Fruit fly (Drosophila melanogaster) whole organism, adult: ENCODE measurements around the gene CG17211.

Source experiments
- CG11617 ChIP-seq: fragments of 200-800 bp; sonication (Bioruptor generic); optimal IDR thresholded peaks from 2 replicates; lab custom pipeline; 2017; ENCODE audit warnings: mild to moderate bottlenecking, missing biosample characterization, missing genetic modification reagents, missing genetic modification characterization
- CG12768 ChIP-seq: fragments of 200-800 bp; sonication (Bioruptor generic); optimal IDR thresholded peaks from 2 replicates; lab custom pipeline; 2017; ENCODE audit warnings: missing biosample characterization, missing genetic modification characterization, mild to moderate bottlenecking, moderate library complexity, missing genetic modification reagents
- CG14711 ChIP-seq: fragments of 200-800 bp; sonication (Bioruptor generic); optimal IDR thresholded peaks from 2 replicates; lab custom pipeline; 2018; ENCODE audit warnings: missing biosample characterization, mild to moderate bottlenecking, missing genetic modification characterization, moderate library complexity
- CG1620 ChIP-seq: fragments of 200-800 bp; sonication (Bioruptor generic); optimal IDR thresholded peaks from 2 replicates; lab custom pipeline; 2016; ENCODE audit warnings: missing biosample characterization, missing genetic modification characterization
- CG33017 ChIP-seq: fragments of 200-800 bp; sonication (Bioruptor generic); optimal IDR thresholded peaks from 2 replicates; lab custom pipeline; 2018; ENCODE audit warnings: missing biosample characterization, mild to moderate bottlenecking, missing genetic modification characterization, moderate library complexity
- CG5204 ChIP-seq: fragments of 200-800 bp; sonication (Bioruptor generic); optimal IDR thresholded peaks from 2 replicates; lab custom pipeline; 2016; ENCODE audit warnings: missing biosample characterization, missing genetic modification characterization
- CG7045 ChIP-seq: fragments of 200-800 bp; sonication (Bioruptor generic); optimal IDR thresholded peaks from 2 replicates; lab custom pipeline; 2017; ENCODE audit warnings: missing biosample characterization, mild to moderate bottlenecking, missing genetic modification characterization
- CG7101 ChIP-seq: fragments of 200-800 bp; sonication (Bioruptor generic); optimal IDR thresholded peaks from 2 replicates; lab custom pipeline; 2018; ENCODE audit warnings: missing biosample characterization, mild to moderate bottlenecking, missing genetic modification characterization, moderate library complexity
- Clk ChIP-seq: fragments of 200-800 bp; sonication (Bioruptor generic); optimal IDR thresholded peaks from 2 replicates; lab custom pipeline; 2017; ENCODE audit warnings: missing biosample characterization, missing genetic modification characterization
- Crg-1 ChIP-seq: fragments of 200-800 bp; sonication (Bioruptor generic); optimal IDR thresholded peaks from 2 replicates; lab custom pipeline; 2016; ENCODE audit warnings: missing biosample characterization, missing genetic modification characterization
- Hr96 ChIP-seq: fragments of 200-800 bp; sonication (Bioruptor generic); optimal IDR thresholded peaks from 2 replicates; lab custom pipeline; 2016; ENCODE audit warnings: missing biosample characterization, missing genetic modification characterization
- Mnt ChIP-seq: fragments of 200-800 bp; sonication (Bioruptor generic); optimal IDR thresholded peaks from 2 replicates; lab custom pipeline; 2016; ENCODE audit warnings: missing biosample characterization, mild to moderate bottlenecking, missing genetic modification characterization
- bab1 ChIP-seq: fragments of 200-800 bp; sonication (Bioruptor generic); optimal IDR thresholded peaks from 3 replicates; lab custom pipeline; 2019; ENCODE audit warnings: missing biosample characterization, mild to moderate bottlenecking, missing genetic modification characterization, moderate library complexity
- cic ChIP-seq: fragments of 200-800 bp; sonication (Bioruptor generic); optimal IDR thresholded peaks from 2 replicates; lab custom pipeline; 2017; ENCODE audit warnings: missing biosample characterization, mild to moderate bottlenecking, missing genetic modification characterization, moderate library complexity
- cnc ChIP-seq, 2 experiments: fragments of >200 bp; optimal IDR thresholded peaks; 2 replicates each; lab custom pipeline; 2017
- kay ChIP-seq: fragments of 200-800 bp; sonication (Bioruptor generic); peaks from one replicate; lab custom pipeline; 2016; ENCODE audit warnings: missing biosample characterization, missing genetic modification characterization, borderline replicate concordance
- ovo ChIP-seq: fragments of 200-800 bp; sonication (Bioruptor generic); optimal IDR thresholded peaks from 2 replicates; lab custom pipeline; 2016; ENCODE audit warnings: missing biosample characterization, missing genetic modification characterization
- pad ChIP-seq: fragments of 200-800 bp; sonication (Bioruptor generic); optimal IDR thresholded peaks from 3 replicates; lab custom pipeline; 2017; ENCODE audit warnings: missing biosample characterization, missing genetic modification characterization, mild to moderate bottlenecking, moderate library complexity, missing genetic modification reagents
- tj ChIP-seq: fragments of 200-800 bp; sonication (Bioruptor generic); optimal IDR thresholded peaks from 3 replicates; lab custom pipeline; 2017; ENCODE audit warnings: missing biosample characterization, mild to moderate bottlenecking, missing genetic modification characterization, moderate library complexity
- toe ChIP-seq: fragments of 200-800 bp; sonication (Bioruptor generic); optimal IDR thresholded peaks from 2 replicates; lab custom pipeline; 2016; ENCODE audit warnings: missing biosample characterization, missing genetic modification characterization

Gene CG17211

DNA sequence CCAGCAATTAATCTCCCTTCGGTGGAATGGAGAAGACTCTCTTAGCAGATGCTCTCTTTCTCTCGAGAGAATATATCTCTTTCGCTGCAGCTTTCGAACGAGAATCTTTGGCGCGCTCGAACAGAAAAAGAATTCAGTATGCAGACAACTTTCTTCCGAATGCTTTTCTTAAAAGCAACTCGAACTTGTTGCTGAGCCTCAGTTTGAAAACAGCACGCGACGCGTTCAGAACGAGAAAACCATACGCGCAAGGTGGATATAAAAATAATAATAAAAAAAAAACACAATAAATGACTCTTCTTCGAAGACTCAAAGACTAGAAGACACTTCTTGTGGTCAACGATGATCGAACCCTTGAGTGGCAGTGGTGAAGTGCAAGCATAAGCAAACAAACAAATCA is at the start of gene CG17211:
Gene CG17211, plus strand, starts transcription at position 202 of the 400 bp plus-strand sequence.
- TF ChIP-seq CG33017 (tag; lab: Kevin White, UChicago), result no peak
- no peak for TF ChIP-seq Crg-1 (GFP tag; lab: Kevin White, UChicago)
- TF ChIP-seq Clk, result no peak
- TF ChIP-seq CG11617 (GFP tag; lab: Kevin White, UChicago), result no peak
- no peak for TF ChIP-seq CG14711 (tag; lab: Kevin White, UChicago)
- no peak for TF ChIP-seq ovo (GFP tag; lab: Kevin White, UChicago)
- TF ChIP-seq cnc (optimal IDR thresholded peaks at IDR 0.05; lab: Kevin White, UChicago), result no peak
- TF ChIP-seq cic (GFP tag; lab: Kevin White, UChicago), result no peak
- TF ChIP-seq tj (GFP tag; lab: Kevin White, UChicago), result no peak
- no peak for TF ChIP-seq bab1

DNA sequence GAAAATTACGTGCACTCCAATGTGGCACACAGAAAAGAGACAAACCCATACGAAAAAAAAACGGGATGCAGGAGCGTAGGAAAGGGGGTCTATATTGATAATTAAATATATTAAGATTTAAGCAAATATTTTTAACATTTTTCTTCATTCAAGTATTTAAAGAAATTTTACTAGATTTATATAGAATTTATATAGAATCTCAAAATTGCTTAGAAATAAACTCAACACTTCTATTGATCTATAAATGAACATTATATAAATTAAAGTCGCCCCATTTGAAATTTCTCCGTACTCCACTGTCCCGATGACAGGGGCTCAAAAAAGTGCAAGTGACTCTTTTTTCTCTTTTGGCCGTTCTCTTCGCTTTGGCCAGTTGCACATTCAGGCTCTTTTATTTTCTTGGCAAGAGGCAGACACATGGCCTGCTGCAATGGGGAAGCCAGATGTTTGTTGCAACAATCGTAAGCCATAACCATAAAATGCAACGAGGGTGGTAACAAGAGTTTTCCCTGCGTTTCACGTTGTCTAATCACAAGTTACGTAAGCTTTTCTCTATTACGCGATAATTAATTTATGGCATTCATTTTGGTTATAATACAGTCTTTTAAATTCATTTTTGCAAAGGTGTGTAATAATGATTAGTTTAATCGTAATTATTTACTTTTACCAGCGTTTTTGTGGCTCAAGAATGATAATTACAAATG is 48.3 kb upstream of the CG17211 start:
- peak; percentile 64 for TF ChIP-seq CG33017 (tag; lab: Kevin White, UChicago)
- TF ChIP-seq CG7045 (GFP tag; lab: Kevin White, UChicago), result peak; percentile 19
- no peak for TF ChIP-seq ovo (GFP tag; lab: Kevin White, UChicago)
- TF ChIP-seq pad (GFP tag; lab: Kevin White, UChicago), result no peak
- TF ChIP-seq Hr96 (GFP tag; lab: Kevin White, UChicago), result no peak
- peak; percentile 34 for TF ChIP-seq CG14711 (tag; lab: Kevin White, UChicago)
- no peak for TF ChIP-seq kay
- TF ChIP-seq CG11617 (GFP tag; lab: Kevin White, UChicago), result peak; percentile 29
- no peak for TF ChIP-seq cic (GFP tag; lab: Kevin White, UChicago)
- TF ChIP-seq cnc (optimal IDR thresholded peaks at IDR 0.05; lab: Kevin White, UChicago), result no peak
- peak; percentile 15 for TF ChIP-seq CG12768 (GFP tag; lab: Kevin White, UChicago)
- TF ChIP-seq Crg-1 (GFP tag; lab: Kevin White, UChicago), result no peak
- TF ChIP-seq tj (GFP tag; lab: Kevin White, UChicago), result no peak
- TF ChIP-seq Mnt, result no peak
- TF ChIP-seq CG1620, result no peak
- peak; percentile 51 for TF ChIP-seq CG7101 (tag; lab: Kevin White, UChicago)
- no peak for TF ChIP-seq Clk
- no peak for TF ChIP-seq CG5204 (GFP tag; lab: Kevin White, UChicago)
- no peak for TF ChIP-seq toe (GFP tag; lab: Kevin White, UChicago)
- TF ChIP-seq bab1, result no peak

DNA sequence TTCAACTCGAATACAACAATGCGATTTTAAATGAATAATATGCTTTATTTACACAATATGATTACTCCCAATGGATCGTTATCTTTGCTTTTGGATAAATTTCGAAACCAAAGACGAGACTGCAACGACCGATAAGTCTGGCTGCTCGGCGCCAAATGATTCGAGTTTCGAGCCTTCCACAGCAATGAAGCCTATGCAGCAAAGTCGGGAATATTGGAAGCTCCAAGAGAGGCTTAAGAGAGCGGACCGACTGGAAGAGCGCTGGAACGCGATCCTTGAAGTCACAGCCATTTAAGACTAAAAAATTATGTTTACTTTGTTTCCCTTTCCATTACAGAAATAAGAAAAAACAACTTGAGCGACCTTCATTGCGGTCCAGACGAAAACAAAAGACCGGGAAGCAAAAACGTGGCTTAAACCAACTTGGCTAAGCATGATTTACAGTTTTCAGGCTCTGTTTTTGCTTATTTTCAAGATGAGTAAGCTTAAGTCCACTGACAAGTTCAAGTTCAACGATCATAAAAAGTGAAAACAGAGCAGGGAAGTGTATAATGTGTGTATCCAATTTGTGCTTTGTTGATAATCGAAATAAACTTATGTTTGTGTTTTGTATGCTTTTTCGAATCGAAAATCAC is 47.4 kb upstream of the CG17211 start, which contains the start of gene firl:
Gene firl, minus strand, starts transcription at position 159 of the 635 bp plus-strand sequence.
- TF ChIP-seq CG5204 (GFP tag; lab: Kevin White, UChicago) (no peak), CG14711 (tag; lab: Kevin White, UChicago) (no peak), CG7045 (GFP tag; lab: Kevin White, UChicago) (no peak), kay (no peak), CG7101 (tag; lab: Kevin White, UChicago) (no peak), cnc (optimal IDR thresholded peaks at IDR 0.05; lab: Kevin White, UChicago) (no peak), bab1 (no peak), CG33017 (tag; lab: Kevin White, UChicago) (no peak), Mnt (no peak), cic (GFP tag; lab: Kevin White, UChicago) (no peak), Hr96 (GFP tag; lab: Kevin White, UChicago) (no peak), pad (GFP tag; lab: Kevin White, UChicago) (no peak), toe (GFP tag; lab: Kevin White, UChicago) (no peak), Clk (no peak), tj (GFP tag; lab: Kevin White, UChicago) (no peak), ovo (GFP tag; lab: Kevin White, UChicago) (no peak), CG1620 (no peak)

DNA sequence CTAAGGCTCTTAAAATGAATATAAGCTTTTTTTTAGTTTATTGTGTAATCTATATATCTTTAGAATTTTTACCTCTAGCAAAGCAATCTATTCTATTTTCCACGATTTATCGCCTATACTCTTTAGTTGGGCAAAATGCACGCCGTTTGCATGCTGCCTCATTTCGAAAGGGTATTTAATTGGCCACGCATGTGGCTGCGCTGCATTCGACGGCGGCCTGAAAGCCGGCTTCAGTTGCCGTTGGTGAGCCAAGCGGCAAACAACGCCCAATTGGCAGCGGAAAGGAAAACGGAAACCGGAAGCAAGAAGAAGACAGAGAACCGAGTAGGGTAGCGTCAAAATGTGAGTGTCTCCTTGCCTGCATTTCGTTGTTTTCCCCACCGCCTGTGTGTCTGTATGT is 38.3 kb upstream of the CG17211 start, which contains the start of gene CG14947:
Gene CG14947, plus strand, starts transcription at position 251 of the 400 bp plus-strand sequence.
- TF ChIP-seq CG1620 (no peak), CG11617 (GFP tag; lab: Kevin White, UChicago) (no peak), ovo (GFP tag; lab: Kevin White, UChicago) (no peak), Hr96 (GFP tag; lab: Kevin White, UChicago) (no peak), tj (GFP tag; lab: Kevin White, UChicago) (no peak), CG12768 (GFP tag; lab: Kevin White, UChicago) (no peak), CG7045 (GFP tag; lab: Kevin White, UChicago) (no peak), Crg-1 (GFP tag; lab: Kevin White, UChicago) (no peak), cnc (optimal IDR thresholded peaks at IDR 0.05; lab: Kevin White, UChicago) (no peak)

DNA sequence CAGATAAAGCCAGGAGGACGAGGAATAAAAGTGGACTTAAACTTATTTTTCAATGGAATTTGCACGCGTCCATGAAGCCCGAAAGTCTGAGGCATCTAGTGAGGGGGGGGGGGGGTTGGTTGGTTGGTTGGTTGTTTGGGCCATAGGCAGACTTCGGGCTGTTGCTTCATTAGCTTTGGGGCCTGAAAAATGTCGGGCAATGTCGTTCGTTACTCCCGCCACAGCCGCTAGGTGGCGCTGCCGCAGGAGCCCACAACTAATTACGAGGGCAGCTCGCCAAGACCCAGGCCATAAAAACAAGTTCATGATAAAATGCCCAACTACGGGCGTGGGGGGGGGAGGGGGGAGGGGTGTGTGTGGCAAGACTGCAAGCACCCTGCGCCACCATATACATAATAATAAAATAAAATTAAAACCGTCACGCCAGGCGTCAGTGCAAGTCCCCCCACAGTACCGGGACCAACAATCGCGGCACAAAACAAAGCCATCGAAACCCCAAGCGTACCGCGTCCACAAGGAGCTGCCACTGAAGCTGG is 36.0 kb upstream of the CG17211 start:
- no peak for TF ChIP-seq CG7101 (tag; lab: Kevin White, UChicago)
- TF ChIP-seq Clk, result no peak
- TF ChIP-seq CG14711 (tag; lab: Kevin White, UChicago), result no peak
- TF ChIP-seq CG11617 (GFP tag; lab: Kevin White, UChicago), result no peak
- TF ChIP-seq bab1, result no peak
- TF ChIP-seq CG1620, result no peak
- no peak for TF ChIP-seq Hr96 (GFP tag; lab: Kevin White, UChicago)
- TF ChIP-seq CG5204 (GFP tag; lab: Kevin White, UChicago), result no peak
- no peak for TF ChIP-seq pad (GFP tag; lab: Kevin White, UChicago)
- TF ChIP-seq toe (GFP tag; lab: Kevin White, UChicago), result no peak
- no peak for TF ChIP-seq Crg-1 (GFP tag; lab: Kevin White, UChicago)
- TF ChIP-seq ovo (GFP tag; lab: Kevin White, UChicago), result no peak
- TF ChIP-seq CG33017 (tag; lab: Kevin White, UChicago), result no peak
- TF ChIP-seq kay, result no peak
- no peak for TF ChIP-seq CG12768 (GFP tag; lab: Kevin White, UChicago)
- TF ChIP-seq cnc (optimal IDR thresholded peaks at IDR 0.05; lab: Kevin White, UChicago), result no peak
- no peak for TF ChIP-seq Mnt
- TF ChIP-seq cic (GFP tag; lab: Kevin White, UChicago), result no peak
